Fruit fly (Drosophila melanogaster) Kc167 (cell line): ENCODE data around the gene Dis3l2.

ENCODE experiments used
- Myc ChIP-seq: fragments of >200 bp; optimal IDR thresholded peaks from 2 replicates; lab custom pipeline; 2017; ENCODE audit warnings: missing external identifiers
- Sin3A ChIP-seq: fragments of >200 bp; optimal IDR thresholded peaks from 2 replicates; lab custom pipeline; 2018; ENCODE audit warnings: missing external identifiers
- h ChIP-seq: fragments of >200 bp; optimal IDR thresholded peaks from 3 replicates; lab custom pipeline; 2018; ENCODE audit warnings: missing external identifiers
- insv ChIP-seq: fragments of >200 bp; optimal IDR thresholded peaks from 3 replicates; lab custom pipeline; 2018; ENCODE audit warnings: missing external identifiers
- psq ChIP-seq: fragments of >200 bp; optimal IDR thresholded peaks from 2 replicates; lab custom pipeline; 2017; ENCODE audit warnings: missing external identifiers
- ttk ChIP-seq: sonication (Bioruptor generic); optimal IDR thresholded peaks from 2 replicates; lab custom pipeline; 2017; ENCODE audit warnings: missing external identifiers

Dis3l2 gene

dm6 chr3L:212520-212919 lies at the start of gene Dis3l2, which contains the start of gene thoc7:
Gene Dis3l2, plus strand, starts transcription at chr3L:212709.
Gene thoc7, minus strand, starts transcription at chr3L:212687.
- TF ChIP-seq psq (no peak), ttk (no peak), Sin3A (lab: Kevin White, UChicago) (no peak), insv (lab: Kevin White, UChicago) (no peak), Myc (lab: Kevin White, UChicago) (no peak), h (lab: Kevin White, UChicago) (no peak)

dm6 chr3L:165981-166788 lies 46.3 kb upstream of the Dis3l2 start:
- TF ChIP-seq psq (no peak), h (lab: Kevin White, UChicago) (no peak), insv (lab: Kevin White, UChicago) (no peak), ttk (no peak), Myc (lab: Kevin White, UChicago) (no peak), Sin3A (lab: Kevin White, UChicago) (no peak)

DNA sequence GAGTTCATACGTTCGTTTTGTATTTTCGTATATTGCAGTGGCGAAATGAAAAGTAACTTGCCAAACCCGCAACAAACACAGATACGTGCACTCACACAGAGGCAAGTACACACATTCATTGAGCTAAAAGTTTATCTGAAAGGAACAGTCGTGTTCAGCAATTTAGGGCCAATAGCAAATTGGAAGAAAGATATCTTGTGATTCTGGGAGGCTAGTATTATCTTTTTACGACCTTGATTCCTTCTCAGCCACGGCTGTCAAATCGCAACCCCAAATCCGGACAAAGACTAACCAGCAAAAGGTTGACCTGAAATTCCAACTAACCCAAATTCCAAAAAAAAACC lies 45.7 kb upstream of the Dis3l2 start:
- no peak for TF ChIP-seq ttk
- no peak for TF ChIP-seq Myc (lab: Kevin White, UChicago)
- no peak for TF ChIP-seq h (lab: Kevin White, UChicago)
- TF ChIP-seq psq, result no peak

dm6 chr3L:171729-172128 lies 40.8 kb upstream of the Dis3l2 start:
- TF ChIP-seq Myc (lab: Kevin White, UChicago), result no peak
- TF ChIP-seq ttk, result no peak
- TF ChIP-seq insv (lab: Kevin White, UChicago), result no peak
- TF ChIP-seq h (lab: Kevin White, UChicago), result no peak
- TF ChIP-seq Sin3A (lab: Kevin White, UChicago), result no peak
- no peak for TF ChIP-seq psq

dm6 chr3L:174501-174900 lies 38.0 kb upstream of the Dis3l2 start:
- TF ChIP-seq psq (no peak), Myc (lab: Kevin White, UChicago) (no peak), h (lab: Kevin White, UChicago) (no peak), ttk (no peak), Sin3A (lab: Kevin White, UChicago) (no peak), insv (lab: Kevin White, UChicago) (no peak)

DNA sequence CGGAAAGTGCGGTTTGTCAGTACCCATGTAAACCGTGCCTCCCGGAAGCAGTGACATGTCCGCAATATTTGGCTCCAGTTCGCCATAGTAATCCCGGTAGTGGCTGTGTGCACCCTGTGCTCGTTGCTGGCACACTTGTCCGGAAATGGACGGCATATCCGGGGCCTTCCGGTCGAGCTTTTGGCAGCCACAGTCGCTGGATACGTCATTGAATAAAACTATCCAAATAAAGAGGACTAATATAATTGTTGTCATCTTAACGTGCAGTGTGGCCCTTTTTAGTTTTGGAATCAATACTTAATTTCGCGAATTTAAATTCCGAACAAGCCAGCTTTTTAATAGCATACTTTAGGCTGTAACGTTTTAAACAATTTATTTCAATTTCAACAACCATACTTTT lies 36.6 kb upstream of the Dis3l2 start, which contains the start of gene CG7049:
TSS of gene CG7049 (minus strand) at position 280 of the 400 bp plus-strand sequence.
- TF ChIP-seq ttk (no peak), Myc (lab: Kevin White, UChicago) (no peak), psq (no peak), Sin3A (lab: Kevin White, UChicago) (no peak), h (lab: Kevin White, UChicago) (no peak), insv (lab: Kevin White, UChicago) (no peak)

dm6 chr3L:177938-178337 lies 34.6 kb upstream of the Dis3l2 start:
- TF ChIP-seq insv (lab: Kevin White, UChicago), result no peak
- TF ChIP-seq ttk, result no peak
- no peak for TF ChIP-seq Sin3A (lab: Kevin White, UChicago)
- no peak for TF ChIP-seq h (lab: Kevin White, UChicago)
- no peak for TF ChIP-seq psq
- no peak for TF ChIP-seq Myc (lab: Kevin White, UChicago)

- TF ChIP-seq h (lab: Kevin White, UChicago) (no peak), ttk (no peak), insv (lab: Kevin White, UChicago) (no peak), psq (no peak), Myc (lab: Kevin White, UChicago) (no peak), Sin3A (lab: Kevin White, UChicago) (no peak)
Observed at dm6 chr3L:178445-178844, 34.1 kb upstream of the Dis3l2 start.

dm6 chr3L:178913-179488 lies 33.5 kb upstream of the Dis3l2 start, which contains the start of gene Vdup1:
Gene Vdup1, minus strand, starts transcription at chr3L:178963.
- TF ChIP-seq Myc (lab: Kevin White, UChicago) (no peak), h (lab: Kevin White, UChicago) (no peak), Sin3A (lab: Kevin White, UChicago) (no peak), insv (lab: Kevin White, UChicago) (no peak), ttk (no peak)

DNA sequence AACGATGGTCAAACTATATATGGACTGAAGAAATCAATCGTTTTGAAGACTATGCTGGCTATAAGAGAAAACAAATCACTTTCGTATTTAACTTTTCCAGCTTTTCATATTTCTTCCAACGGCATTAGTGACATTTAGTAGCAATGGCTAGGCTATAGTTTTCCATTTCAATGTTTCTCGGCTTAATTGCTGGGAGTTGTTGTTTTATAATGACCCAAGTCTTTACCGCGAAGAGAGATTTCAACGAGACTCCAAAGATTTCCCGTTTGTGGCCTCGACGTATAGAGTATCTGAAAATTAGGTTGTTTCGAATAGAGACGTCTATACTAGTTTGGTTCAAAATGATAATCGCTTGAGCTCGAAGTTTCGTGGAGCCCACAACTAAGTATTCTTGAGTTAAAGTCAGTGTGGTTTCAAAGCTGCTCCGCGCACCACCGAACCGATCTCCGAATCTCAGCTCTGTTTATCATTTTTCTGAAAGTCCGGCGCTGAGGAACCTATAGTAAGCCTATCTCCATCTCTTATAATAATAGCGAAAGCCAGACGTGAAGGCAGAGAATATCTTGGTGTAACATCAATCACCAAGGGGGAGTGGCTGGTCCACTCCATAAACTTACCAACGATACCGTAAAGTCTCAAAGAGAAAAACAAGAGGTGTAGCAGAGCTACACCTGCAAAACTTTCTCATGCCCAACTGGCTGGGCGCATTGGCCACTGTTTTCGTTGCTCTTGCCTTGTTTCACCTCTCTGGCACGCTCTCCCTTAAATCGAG lies 32.8 kb upstream of the Dis3l2 start, which contains the start of gene CG13875:
TSS of gene CG13875 (plus strand) at position 434 of the 772 bp plus-strand sequence.
- TF ChIP-seq Sin3A (lab: Kevin White, UChicago) (no peak), h (lab: Kevin White, UChicago) (no peak), ttk (no peak), insv (lab: Kevin White, UChicago) (no peak), Myc (lab: Kevin White, UChicago) (no peak), psq (no peak)

dm6 chr3L:180262-180543 lies 32.3 kb upstream of the Dis3l2 start:
- TF ChIP-seq Myc (lab: Kevin White, UChicago) (no peak), h (lab: Kevin White, UChicago) (no peak), psq (no peak), insv (lab: Kevin White, UChicago) (no peak), Sin3A (lab: Kevin White, UChicago) (no peak), ttk (no peak)

DNA sequence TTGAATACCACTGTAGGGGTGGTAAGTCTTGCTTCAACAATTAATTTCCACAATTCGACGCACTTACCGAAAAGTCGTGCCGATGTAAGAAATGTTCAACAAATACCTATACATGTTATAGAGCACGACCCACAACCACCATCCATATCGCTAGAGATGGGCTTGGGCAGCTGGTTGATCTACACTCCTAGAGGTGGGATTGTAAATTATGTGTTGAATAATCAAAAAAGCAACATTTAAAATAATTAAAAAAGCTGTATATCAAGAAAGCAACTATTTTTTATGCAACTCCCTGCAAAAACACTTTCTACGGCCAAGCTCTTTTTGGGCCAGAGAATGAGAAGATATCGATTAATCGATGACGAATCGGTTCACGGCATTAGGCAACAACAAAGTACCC lies 28.3 kb upstream of the Dis3l2 start, which contains the start of the genes CG34140, Mkp and Mtch:
TSS of gene CG34140 (minus strand) at position 174 of the 400 bp plus-strand sequence.
TSS of gene Mkp (minus strand) at position 290 of the 400 bp plus-strand sequence.
TSS of gene Mtch (plus strand) at position 376 of the 400 bp plus-strand sequence.
- TF ChIP-seq insv (lab: Kevin White, UChicago) (no peak), ttk (no peak), psq (no peak), h (lab: Kevin White, UChicago) (no peak), Sin3A (lab: Kevin White, UChicago) (no peak), Myc (lab: Kevin White, UChicago) (no peak)
